Fruit fly (Drosophila melanogaster) whole organism, embryonic: ENCODE measurements around the gene tw.

Experiments
- ATbp ChIP-seq: fragments of 200-800 bp; sonication (Bioruptor generic); optimal IDR thresholded peaks from 2 replicates; lab custom pipeline; 2017; ENCODE audit warnings: missing biosample characterization, mild to moderate bottlenecking, missing genetic modification characterization, missing genetic modification reagents
- C15 ChIP-seq: fragments of 200-800 bp; sonication (Bioruptor generic); IDR thresholded peaks from 3 replicates; pipeline ENCODE4 v1.3.6; 2022; ENCODE audit warnings: missing biosample characterization, missing genetic modification characterization
- CG11456 ChIP-seq: fragments of 200-800 bp; sonication (Bioruptor generic); IDR thresholded peaks from 3 replicates; pipeline ENCODE4 v1.3.6; 2022; ENCODE audit warnings: missing biosample characterization, missing genetic modification characterization
- CG11695 ChIP-seq: fragments of 200-800 bp; sonication (Bioruptor generic); IDR thresholded peaks from 3 replicates; pipeline ENCODE4 v1.3.6; 2022; ENCODE audit warnings: missing biosample characterization, missing genetic modification characterization
- CG13287 ChIP-seq: fragments of 200-800 bp; sonication (Bioruptor generic); IDR thresholded peaks from 2 replicates; pipeline ENCODE4 v1.3.6; 2022; ENCODE audit warnings: missing biosample characterization, missing genetic modification characterization; ENCODE audit not compliant: partially characterized antibody
- CG13296 ChIP-seq: fragments of 200-800 bp; sonication (Bioruptor generic); optimal IDR thresholded peaks from 3 replicates; lab custom pipeline; 2018; ENCODE audit warnings: missing biosample characterization, mild to moderate bottlenecking, missing genetic modification characterization
- CG15696 ChIP-seq: fragments of 200-800 bp; sonication (Bioruptor generic); optimal IDR thresholded peaks from 2 replicates; lab custom pipeline; 2019; ENCODE audit warnings: missing biosample characterization, mild to moderate bottlenecking, missing genetic modification characterization, moderate library complexity
- CG18476 ChIP-seq: fragments of 200-800 bp; sonication (Bioruptor generic); optimal IDR thresholded peaks from 2 replicates; lab custom pipeline; 2016; ENCODE audit warnings: missing biosample characterization, mild to moderate bottlenecking, missing genetic modification characterization
- CG18764 ChIP-seq: fragments of 200-800 bp; sonication (Bioruptor generic); optimal IDR thresholded peaks from 3 replicates; lab custom pipeline; 2016; ENCODE audit warnings: missing biosample characterization, missing genetic modification characterization
- CG2712 ChIP-seq: fragments of 200-800 bp; optimal IDR thresholded peaks from 3 replicates; lab custom pipeline; 2019; ENCODE audit warnings: missing biosample characterization, mild to moderate bottlenecking, missing genetic modification characterization, moderate library complexity
- CG43689 ChIP-seq: fragments of 200-800 bp; sonication (Bioruptor generic); IDR thresholded peaks from 2 replicates; pipeline ENCODE4 v1.3.6; 2022; ENCODE audit warnings: missing biosample characterization, missing genetic modification characterization
- CG4707 ChIP-seq: fragments of 200-800 bp; sonication (Bioruptor generic); optimal IDR thresholded peaks from 2 replicates; lab custom pipeline; 2018; ENCODE audit warnings: missing biosample characterization, mild to moderate bottlenecking, missing genetic modification characterization, moderate library complexity
- CG5180 ChIP-seq: fragments of 200-800 bp; sonication (Bioruptor generic); optimal IDR thresholded peaks from 3 replicates; lab custom pipeline; 2017; ENCODE audit warnings: missing biosample characterization, missing genetic modification characterization, mild to moderate bottlenecking, moderate library complexity, missing genetic modification reagents
- CHES-1-like ChIP-seq: fragments of 200-800 bp; sonication (Bioruptor generic); optimal IDR thresholded peaks from 2 replicates; lab custom pipeline; 2016; ENCODE audit warnings: missing biosample characterization, missing genetic modification characterization
- D19A ChIP-seq: fragments of 200-800 bp; optimal IDR thresholded peaks from 3 replicates; lab custom pipeline; 2019; ENCODE audit warnings: missing biosample characterization, mild to moderate bottlenecking, missing genetic modification characterization, moderate library complexity
- Doc2 ChIP-seq: fragments of 200-800 bp; sonication (Bioruptor generic); IDR thresholded peaks from 2 replicates; pipeline ENCODE4 v1.3.6; 2022; ENCODE audit warnings: missing biosample characterization, missing genetic modification characterization
- ERR ChIP-seq: fragments of 200-800 bp; sonication (Bioruptor generic); optimal IDR thresholded peaks from 2 replicates; lab custom pipeline; 2016; ENCODE audit warnings: missing biosample characterization, missing genetic modification characterization
- Elba2 ChIP-seq: fragments of 200-800 bp; sonication (Bioruptor generic); optimal IDR thresholded peaks from 3 replicates; lab custom pipeline; 2016; ENCODE audit warnings: missing biosample characterization, missing genetic modification characterization
- Ets65A ChIP-seq: fragments of 200-800 bp; sonication (Bioruptor generic); peaks from one replicate; lab custom pipeline; 2016; ENCODE audit warnings: missing biosample characterization, missing genetic modification characterization
- Gug ChIP-seq: fragments of 200-800 bp; sonication (Bioruptor generic); IDR thresholded peaks from 4 replicates; pipeline ENCODE4 v1.3.6; 2022; ENCODE audit warnings: missing biosample characterization, missing genetic modification characterization
- Neu2 ChIP-seq: fragments of 200-800 bp; sonication (Bioruptor generic); optimal IDR thresholded peaks from 3 replicates; lab custom pipeline; 2016; ENCODE audit warnings: missing biosample characterization, missing genetic modification characterization, borderline replicate concordance
- Vsx1 ChIP-seq: fragments of 200-800 bp; sonication (Bioruptor generic); optimal IDR thresholded peaks from 2 replicates; lab custom pipeline; 2017; ENCODE audit warnings: missing biosample characterization, mild to moderate bottlenecking, missing genetic modification characterization, missing genetic modification reagents
- bigmax ChIP-seq: fragments of 200-800 bp; sonication (Bioruptor generic); optimal IDR thresholded peaks from 2 replicates; lab custom pipeline; 2018; ENCODE audit warnings: missing biosample characterization, mild to moderate bottlenecking, missing genetic modification characterization
- br ChIP-seq: fragments of >200 bp; optimal IDR thresholded peaks from 2 replicates; lab custom pipeline; 2017
- cad ChIP-seq: fragments of >200 bp; optimal IDR thresholded peaks from 2 replicates; lab custom pipeline; 2017; ENCODE audit warnings: missing biosample characterization, missing genetic modification characterization
- chm ChIP-seq: fragments of 200-800 bp; sonication (Bioruptor generic); IDR thresholded peaks from 2 replicates; pipeline ENCODE4 v1.3.6; 2022; ENCODE audit warnings: missing biosample characterization, missing genetic modification characterization
- croc ChIP-seq: fragments of 200-800 bp; sonication (Bioruptor generic); conservative IDR thresholded peaks from 3 replicates; pipeline ENCODE4 v1.3.6; 2022; ENCODE audit warnings: missing biosample characterization, missing genetic modification characterization
- esg ChIP-seq: fragments of 200-800 bp; sonication (Bioruptor generic); conservative IDR thresholded peaks from 2 replicates; pipeline ENCODE4 v1.3.6; 2022; ENCODE audit warnings: missing biosample characterization, missing genetic modification characterization
- fd102C ChIP-seq: fragments of 200-800 bp; sonication (Bioruptor generic); optimal IDR thresholded peaks from 2 replicates; lab custom pipeline; 2018; ENCODE audit warnings: missing biosample characterization, mild to moderate bottlenecking, missing genetic modification characterization, moderate library complexity
- fd64A ChIP-seq: fragments of 200-800 bp; sonication (Bioruptor generic); optimal IDR thresholded peaks from 3 replicates; lab custom pipeline; 2018; ENCODE audit warnings: missing biosample characterization, mild to moderate bottlenecking, missing genetic modification characterization
- gem ChIP-seq: fragments of 200-800 bp; sonication (Bioruptor generic); optimal IDR thresholded peaks from 2 replicates; lab custom pipeline; 2019; ENCODE audit warnings: missing biosample characterization, mild to moderate bottlenecking, missing genetic modification characterization, moderate library complexity
- gsb-n ChIP-seq: fragments of 200-800 bp; sonication (Bioruptor generic); optimal IDR thresholded peaks from 3 replicates; lab custom pipeline; 2018; ENCODE audit warnings: missing biosample characterization, mild to moderate bottlenecking, missing genetic modification characterization
- h ChIP-seq: fragments of >200 bp; optimal IDR thresholded peaks from 2 replicates; lab custom pipeline; 2017
- knrl ChIP-seq: fragments of 200-800 bp; sonication (Bioruptor generic); IDR thresholded peaks from 3 replicates; pipeline ENCODE4 v1.3.6; 2022; ENCODE audit warnings: missing biosample characterization, missing genetic modification characterization; ENCODE audit not compliant: partially characterized antibody
- maf-S ChIP-seq: fragments of 200-800 bp; sonication (Bioruptor generic); optimal IDR thresholded peaks from 2 replicates; lab custom pipeline; 2016; ENCODE audit warnings: missing biosample characterization, missing genetic modification characterization
- mirr ChIP-seq: fragments of 200-800 bp; sonication (Bioruptor generic); optimal IDR thresholded peaks from 3 replicates; lab custom pipeline; 2018; ENCODE audit warnings: missing biosample characterization, mild to moderate bottlenecking, missing genetic modification characterization
- mld ChIP-seq: fragments of 200-800 bp; sonication (Bioruptor generic); IDR thresholded peaks from 3 replicates; pipeline ENCODE4 v1.3.6; 2022; ENCODE audit warnings: missing biosample characterization, missing genetic modification characterization; ENCODE audit not compliant: partially characterized antibody
- pb ChIP-seq: fragments of 200-800 bp; sonication (Bioruptor generic); optimal IDR thresholded peaks from 3 replicates; lab custom pipeline; 2016; ENCODE audit warnings: missing biosample characterization, missing genetic modification characterization
- pho ChIP-seq: fragments of 200-800 bp; sonication (Bioruptor generic); optimal IDR thresholded peaks from 2 replicates; lab custom pipeline; 2016; ENCODE audit warnings: missing biosample characterization, missing genetic modification characterization
- pros ChIP-seq: fragments of 200-800 bp; sonication (Bioruptor generic); optimal IDR thresholded peaks from 3 replicates; lab custom pipeline; 2019; ENCODE audit warnings: missing biosample characterization, mild to moderate bottlenecking, missing genetic modification characterization, moderate library complexity
- ro ChIP-seq: fragments of 200-800 bp; sonication (Bioruptor generic); IDR thresholded peaks from 2 replicates; pipeline ENCODE4 v1.3.6; 2022; ENCODE audit warnings: missing biosample characterization, missing genetic modification characterization
- run ChIP-seq: fragments of 200-800 bp; sonication (Bioruptor generic); optimal IDR thresholded peaks from 3 replicates; lab custom pipeline; 2018; ENCODE audit warnings: missing biosample characterization, mild to moderate bottlenecking, missing genetic modification characterization
- scrt ChIP-seq: fragments of 200-800 bp; sonication (Bioruptor generic); optimal IDR thresholded peaks from 2 replicates; lab custom pipeline; 2018; ENCODE audit warnings: missing biosample characterization, mild to moderate bottlenecking, missing genetic modification characterization, moderate library complexity
- sd ChIP-seq: fragments of 200-800 bp; sonication (Bioruptor generic); optimal IDR thresholded peaks from 3 replicates; lab custom pipeline; 2018; ENCODE audit warnings: missing biosample characterization, mild to moderate bottlenecking, missing genetic modification characterization, moderate library complexity
- sob ChIP-seq: fragments of 200-800 bp; sonication (Bioruptor generic); IDR thresholded peaks from 2 replicates; pipeline ENCODE4 v1.3.6; 2022; ENCODE audit warnings: missing biosample characterization, missing genetic modification characterization
- sug ChIP-seq: fragments of 200-800 bp; optimal IDR thresholded peaks from 2 replicates; lab custom pipeline; 2019; ENCODE audit warnings: missing biosample characterization, mild to moderate bottlenecking, missing genetic modification characterization, moderate library complexity
- tna ChIP-seq: fragments of 200-800 bp; sonication (Bioruptor generic); IDR thresholded peaks from 2 replicates; pipeline ENCODE4 v1.3.6; 2022; ENCODE audit warnings: missing biosample characterization, missing genetic modification characterization; ENCODE audit not compliant: partially characterized antibody
- unc-4 ChIP-seq: fragments of 200-800 bp; sonication (Bioruptor generic); IDR thresholded peaks from 2 replicates; pipeline ENCODE4 v1.3.6; 2022; ENCODE audit warnings: missing biosample characterization, missing genetic modification characterization; ENCODE audit not compliant: partially characterized antibody
- vfl ChIP-seq: fragments of 200-800 bp; sonication (Bioruptor generic); optimal IDR thresholded peaks from 2 replicates; lab custom pipeline; 2016; ENCODE audit warnings: missing biosample characterization, missing genetic modification characterization
- wek ChIP-seq: fragments of 200-800 bp; sonication (Bioruptor generic); optimal IDR thresholded peaks from 3 replicates; lab custom pipeline; 2018; ENCODE audit warnings: missing biosample characterization, mild to moderate bottlenecking, missing genetic modification characterization, moderate library complexity
- zfh2 ChIP-seq: fragments of 200-800 bp; sonication (Bioruptor generic); optimal IDR thresholded peaks from 2 replicates; lab custom pipeline; 2016; ENCODE audit warnings: missing biosample characterization, missing genetic modification characterization

The tw gene

dm6 chrX:796397-796989 is 11.9 kb downstream of the tw start (continued):
- TF ChIP-seq CHES-1-like (peak; percentile 34), C15 (GFP tag; lab: Robert Waterston, UW) (no peak), Ets65A (GFP tag; lab: Kevin White, UChicago) (peak; percentile 50), knrl (peak; percentile 88), scrt (GFP tag; lab: Kevin White, UChicago) (no peak), esg (GFP tag; lab: Robert Waterston, UW) (no peak), CG11695 (GFP tag; lab: Robert Waterston, UW) (no peak), CG2712 (tag; lab: Kevin White, UChicago) (peak; percentile 20), Gug (peak; percentile 11; the same call in 1 of the 4 replicates), h (lab: Kevin White, UChicago) (no peak), maf-S (GFP tag; lab: Kevin White, UChicago) (no peak), CG43689 (no peak), D19A (tag; lab: Kevin White, UChicago) (no peak), tna (GFP tag; lab: Robert Waterston, UW) (peak; percentile 80), CG5180 (GFP tag; lab: Kevin White, UChicago) (no peak), CG18764 (GFP tag; lab: Kevin White, UChicago) (no peak), chm (peak; percentile 37; the same call in 1 of the 2 replicates), gsb-n (tag; lab: Kevin White, UChicago) (peak; percentile 21), CG13296 (GFP tag; lab: Kevin White, UChicago) (peak; percentile 8), Neu2 (GFP tag; lab: Kevin White, UChicago) (no peak), mirr (GFP tag; lab: Kevin White, UChicago) (peak; percentile 30), fd64A (GFP tag; lab: Kevin White, UChicago) (peak; percentile 21), sd (tag; lab: Kevin White, UChicago) (peak; percentile 75), ERR (no peak), ATbp (GFP tag; lab: Kevin White, UChicago) (no peak), ro (GFP tag; lab: Robert Waterston, UW) (no peak), Vsx1 (GFP tag; lab: Kevin White, UChicago) (no peak), Elba2 (GFP tag; lab: Kevin White, UChicago) (peak; percentile 99), wek (GFP tag; lab: Kevin White, UChicago) (no peak), CG15696 (tag; lab: Kevin White, UChicago) (no peak), CG18476 (GFP tag; lab: Kevin White, UChicago) (no peak), sug (tag; lab: Kevin White, UChicago) (peak; percentile 41), CG13287 (GFP tag; lab: Robert Waterston, UW) (peak; percentile 98), unc-4 (GFP tag; lab: Robert Waterston, UW) (peak; percentile 93), croc (GFP tag; lab: Robert Waterston, UW) (no peak), fd102C (GFP tag; lab: Kevin White, UChicago) (no peak), mld (GFP tag; lab: Robert Waterston, UW) (peak; percentile 96), Doc2 (GFP tag; lab: Robert Waterston, UW) (no peak), CG11456 (peak; percentile 61; the same call in 1 of the 3 replicates), pho (peak; percentile 31), bigmax (GFP tag; lab: Kevin White, UChicago) (no peak), zfh2 (GFP tag; lab: Kevin White, UChicago) (peak; percentile 8), gem (tag; lab: Kevin White, UChicago) (no peak), CG4707 (no peak), run (tag; lab: Kevin White, UChicago) (no peak), vfl (peak; percentile 17), cad (GFP tag; lab: Kevin White, UChicago) (no peak), br (lab: Kevin White, UChicago) (no peak), pb (GFP tag; lab: Kevin White, UChicago) (no peak), sob (GFP tag; lab: Robert Waterston, UW) (no peak), pros (peak; percentile 90)
